Worm (Caenorhabditis elegans): ENCODE measurements around the gene ptp-2.

DNA sequence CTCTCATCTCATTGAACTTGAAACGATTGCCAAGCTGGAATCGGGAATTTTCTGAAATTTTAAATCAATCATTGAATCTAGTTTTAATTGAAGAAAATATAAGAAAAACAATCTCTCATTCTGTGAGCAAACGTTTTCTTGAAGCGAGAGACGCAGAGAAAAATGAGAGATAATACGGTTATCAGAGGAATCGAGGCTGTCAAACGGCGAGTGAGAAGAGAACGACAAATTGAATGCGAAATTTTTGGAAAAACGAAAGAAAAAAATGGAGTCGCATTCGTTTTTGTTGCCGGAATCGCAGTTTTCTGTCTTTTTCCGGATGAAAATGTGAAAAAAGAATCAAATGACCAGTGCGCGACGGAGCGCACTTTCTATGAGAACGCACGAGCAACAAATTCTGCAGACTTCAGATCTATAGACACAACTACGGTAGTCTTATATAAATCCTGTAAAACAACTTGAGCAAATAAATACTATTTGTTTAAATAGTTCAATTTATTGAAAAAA is 44.8 kb upstream of the ptp-2 start, which contains the start of gene tex-2:
- no peak for TF ChIP-seq unc-62 (GFP tag; optimal IDR thresholded peaks at IDR 0.05)
- TF ChIP-seq ceh-91 (GFP tag; IDR thresholded peaks at IDR 0.05) = no peak
- no peak for TF ChIP-seq mes-4 (tag; optimal IDR thresholded peaks at IDR 0.05)
- TF ChIP-seq B0261.1 (tag; optimal IDR thresholded peaks at IDR 0.05) = no peak
- TF ChIP-seq madf-8 (GFP tag; conservative IDR thresholded peaks at IDR 0.05) = no peak
- TF ChIP-seq somi-1 (GFP tag; optimal IDR thresholded peaks at IDR 0.05) = no peak
- TF ChIP-seq ceh-27 (GFP tag; optimal IDR thresholded peaks at IDR 0.05) = no peak
- TF ChIP-seq unc-130 (GFP tag; optimal IDR thresholded peaks at IDR 0.05) = no peak
- TF ChIP-seq pha-4 (tag; optimal IDR thresholded peaks at IDR 0.05) = no peak
- no peak for TF ChIP-seq aptf-2 (GFP tag; conservative IDR thresholded peaks at IDR 0.05)
- TF ChIP-seq nhr-90 (tag; optimal IDR thresholded peaks at IDR 0.05) = no peak
- peak; percentile 15 for TF ChIP-seq lsl-1 (GFP tag; optimal IDR thresholded peaks at IDR 0.05)

Measured in whole organism, young adult.